Worm (Caenorhabditis elegans) whole organism, early embryonic: ENCODE measurements around the gene W03F9.2.
A peak's percentile ranks its signal among the peaks of the same experiment; 100 is the strongest.

Source experiments
- B0310.2 ChIP-seq: sonication (generic microtip); optimal IDR thresholded peaks from 2 replicates; lab custom pipeline; 2016; ENCODE audit warnings: mild to moderate bottlenecking, missing genetic modification characterization, missing compliant biosample characterization
- F13C5.2 ChIP-seq: sonication (generic microtip); optimal IDR thresholded peaks from 2 replicates; lab custom pipeline; 2017; ENCODE audit warnings: mild to moderate bottlenecking, missing genetic modification characterization, inconsistent platforms, missing compliant biosample characterization
- aly-1 ChIP-seq: sonication (generic microtip); optimal IDR thresholded peaks from 2 replicates; lab custom pipeline; 2016; ENCODE audit warnings: missing genetic modification characterization, missing compliant biosample characterization
- ama-1 ChIP-seq: fragments of 150-350 bp; optimal IDR thresholded peaks from 2 replicates; lab custom pipeline; 2014
- ceh-13 ChIP-seq: fragments of 200-800 bp; sonication (Bioruptor generic); optimal IDR thresholded peaks from 2 replicates; lab custom pipeline; 2018; ENCODE audit warnings: mild to moderate bottlenecking, missing genetic modification characterization, missing compliant biosample characterization
- ceh-36 ChIP-seq: sonication (generic microtip); optimal IDR thresholded peaks from 2 replicates; lab custom pipeline; 2016; ENCODE audit warnings: missing genetic modification characterization, inconsistent platforms, missing compliant biosample characterization
- ets-7 ChIP-seq: sonication (generic microtip); optimal IDR thresholded peaks from 2 replicates; lab custom pipeline; 2016; ENCODE audit warnings: missing genotype, missing genetic modification characterization, missing compliant biosample characterization
- flt-1 ChIP-seq: fragments of 200-800 bp; sonication (Bioruptor generic); IDR thresholded peaks from 2 replicates; pipeline ENCODE4 v1.3.6; 2022; ENCODE audit warnings: missing genetic modification characterization, missing compliant biosample characterization
- hmbx-1 ChIP-seq: sonication (generic microtip); optimal IDR thresholded peaks from 2 replicates; lab custom pipeline; 2016; ENCODE audit warnings: mild to moderate bottlenecking, missing genetic modification characterization, missing compliant biosample characterization
- hmg-4 ChIP-seq: fragments of 200-800 bp; sonication (Bioruptor generic); optimal IDR thresholded peaks from 2 replicates; lab custom pipeline; 2018; ENCODE audit warnings: mild to moderate bottlenecking, missing genetic modification characterization, missing compliant biosample characterization
- hnd-1 ChIP-seq: sonication (generic microtip); optimal IDR thresholded peaks from 2 replicates; lab custom pipeline; 2016; ENCODE audit warnings: missing genetic modification characterization, missing compliant biosample characterization
- pes-1 ChIP-seq: fragments of 200-800 bp; sonication (Bioruptor generic); IDR thresholded peaks from 2 replicates; pipeline ENCODE4 v1.3.6; 2022; ENCODE audit warnings: missing genetic modification reagents, missing genetic modification characterization, missing compliant biosample characterization
- scrt-1 ChIP-seq: fragments of 200-800 bp; sonication (Bioruptor generic); IDR thresholded peaks from 2 replicates; pipeline ENCODE4 v1.3.6; 2022; ENCODE audit warnings: missing genetic modification characterization, missing compliant biosample characterization
- sea-1 ChIP-seq: fragments of 200-800 bp; sonication (Bioruptor generic); conservative IDR thresholded peaks from 2 replicates; pipeline ENCODE4 v1.3.6; 2022; ENCODE audit warnings: missing genetic modification characterization, missing compliant biosample characterization
- tbx-11 ChIP-seq: fragments of 200-800 bp; sonication (Bioruptor generic); IDR thresholded peaks from 2 replicates; pipeline ENCODE4 v1.3.6; 2022; ENCODE audit warnings: missing genetic modification characterization, missing compliant biosample characterization
- tbx-37 ChIP-seq: fragments of 200-800 bp; sonication (Bioruptor generic); conservative IDR thresholded peaks from 2 replicates; pipeline ENCODE4 v1.3.6; 2022; ENCODE audit warnings: missing genetic modification reagents, missing genetic modification characterization, missing compliant biosample characterization
- tra-4 ChIP-seq: sonication (generic microtip); optimal IDR thresholded peaks from 2 replicates; lab custom pipeline; 2017; ENCODE audit warnings: missing genetic modification characterization, missing compliant biosample characterization

Gene W03F9.2

ce11 chrV:127882-128281 lies at the start of gene W03F9.2, which contains the start of gene sftb-2:
Gene W03F9.2 (minus strand): TSS chrV:128034.
Gene sftb-2 (plus strand): TSS chrV:128237.
- TF ChIP-seq tbx-11 (GFP tag; lab: Robert Waterston, UW) (no peak), hmbx-1 (no peak), ets-7 (tag; lab: Kevin White, UChicago) (no peak), B0310.2 (tag; lab: Kevin White, UChicago) (no peak), ama-1 (no peak), tra-4 (tag; lab: Kevin White, UChicago) (no peak), aly-1 (tag; lab: Kevin White, UChicago) (no peak), sea-1 (GFP tag; lab: Robert Waterston, UW) (no peak), hnd-1 (tag; lab: Kevin White, UChicago) (no peak), hmg-4 (GFP tag; lab: Kevin White, UChicago) (no peak), F13C5.2 (tag; lab: Kevin White, UChicago) (no peak)

DNA sequence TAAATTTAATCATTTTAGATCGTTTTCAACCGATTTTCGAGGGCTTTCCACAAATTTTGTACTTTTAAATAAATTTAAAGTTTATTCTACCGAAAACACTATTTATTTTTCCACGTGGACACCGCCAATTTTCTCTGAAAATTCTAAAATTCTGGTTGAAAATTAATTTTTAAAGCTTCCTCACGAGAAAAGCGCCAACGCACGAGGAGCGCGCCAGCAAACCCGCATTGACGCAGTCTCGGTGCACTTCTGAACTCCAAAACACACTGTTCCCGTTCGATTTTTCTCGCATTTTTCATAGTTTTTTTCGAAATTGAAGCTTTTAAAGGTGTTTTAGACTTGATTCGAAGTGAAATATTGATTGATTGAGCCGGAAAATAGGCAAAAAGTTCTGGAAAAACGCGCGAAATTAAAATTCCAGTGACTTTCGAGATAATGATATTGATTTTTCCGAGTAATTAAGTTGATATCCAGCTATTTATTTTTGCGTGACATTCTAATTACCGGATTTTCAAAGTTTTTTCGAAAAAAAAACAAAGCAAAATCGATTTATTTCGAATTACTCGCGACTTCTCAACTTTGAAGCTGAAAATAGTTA lies 49.1 kb upstream of the W03F9.2 start, which contains the start of gene cul-3:
Gene cul-3 (plus strand): TSS at position 548 of the 598 bp plus-strand sequence.
- TF ChIP-seq ama-1 (no peak), B0310.2 (tag; lab: Kevin White, UChicago) (no peak), F13C5.2 (tag; lab: Kevin White, UChicago) (no peak), ceh-36 (tag; lab: Kevin White, UChicago) (no peak), scrt-1 (GFP tag; lab: Robert Waterston, UW) (no peak), tbx-37 (GFP tag; lab: Robert Waterston, UW) (no peak), aly-1 (tag; lab: Kevin White, UChicago) (no peak), sea-1 (GFP tag; lab: Robert Waterston, UW) (no peak), flt-1 (GFP tag; lab: Robert Waterston, UW) (no peak), tra-4 (tag; lab: Kevin White, UChicago) (no peak), ets-7 (tag; lab: Kevin White, UChicago) (no peak), hmg-4 (GFP tag; lab: Kevin White, UChicago) (no peak), tbx-11 (GFP tag; lab: Robert Waterston, UW) (no peak), hnd-1 (tag; lab: Kevin White, UChicago) (no peak), ceh-13 (GFP tag; lab: Kevin White, UChicago) (no peak), hmbx-1 (no peak), pes-1 (no peak)

DNA sequence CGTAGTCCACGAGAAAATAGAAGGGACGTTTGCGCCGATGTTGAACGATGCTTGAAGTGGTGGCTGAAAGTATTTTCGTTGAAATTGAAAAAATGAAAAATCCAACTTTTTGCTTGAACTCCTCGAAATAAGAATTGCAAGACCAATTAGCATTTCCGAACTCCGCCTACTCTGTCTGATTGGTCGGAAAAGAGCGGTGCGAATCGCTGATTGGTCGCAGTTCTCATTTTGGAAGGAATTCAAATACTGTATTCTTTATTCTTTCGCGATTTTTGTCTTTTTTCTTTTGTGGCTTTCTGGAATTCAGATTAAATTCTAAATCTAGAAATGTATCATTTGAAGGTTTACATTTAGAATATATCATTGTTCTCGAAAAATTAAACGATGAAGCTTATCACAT lies 46.7 kb upstream of the W03F9.2 start:
- TF ChIP-seq hmbx-1: no peak
- TF ChIP-seq ceh-36 (tag; lab: Kevin White, UChicago): no peak
- no peak for TF ChIP-seq tra-4 (tag; lab: Kevin White, UChicago)
- TF ChIP-seq aly-1 (tag; lab: Kevin White, UChicago): no peak
- TF ChIP-seq pes-1: no peak
- no peak for TF ChIP-seq F13C5.2 (tag; lab: Kevin White, UChicago)
- no peak for TF ChIP-seq ceh-13 (GFP tag; lab: Kevin White, UChicago)
- TF ChIP-seq ets-7 (tag; lab: Kevin White, UChicago): no peak
- no peak for TF ChIP-seq hnd-1 (tag; lab: Kevin White, UChicago)
- TF ChIP-seq hmg-4 (GFP tag; lab: Kevin White, UChicago): no peak
- TF ChIP-seq sea-1 (GFP tag; lab: Robert Waterston, UW): no peak
- TF ChIP-seq flt-1 (GFP tag; lab: Robert Waterston, UW): no peak
- TF ChIP-seq B0310.2 (tag; lab: Kevin White, UChicago): no peak
- TF ChIP-seq tbx-37 (GFP tag; lab: Robert Waterston, UW): no peak
- TF ChIP-seq ama-1: no peak
- TF ChIP-seq tbx-11 (GFP tag; lab: Robert Waterston, UW): no peak
- no peak for TF ChIP-seq scrt-1 (GFP tag; lab: Robert Waterston, UW)

DNA sequence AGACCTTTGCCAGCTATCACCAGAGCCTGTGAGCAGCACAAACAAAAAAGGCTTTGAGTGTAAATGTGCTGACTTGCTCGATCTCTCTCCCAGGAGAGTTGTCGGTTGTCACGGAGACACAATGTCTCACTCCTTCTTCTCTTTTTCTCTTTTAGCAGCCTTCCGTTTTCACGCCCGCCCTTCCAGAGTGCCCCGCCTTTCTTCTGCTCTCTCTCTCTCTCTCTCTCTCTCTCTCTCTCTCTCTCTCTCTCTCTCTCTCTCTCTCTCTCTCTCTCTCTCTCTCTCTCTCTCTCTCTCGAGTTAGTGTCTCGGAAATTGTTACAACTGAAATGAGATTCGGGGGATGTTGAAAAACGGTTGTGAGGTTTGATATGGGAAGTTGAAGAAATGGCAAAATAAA lies 45.6 kb upstream of the W03F9.2 start:
- TF ChIP-seq sea-1 (GFP tag; lab: Robert Waterston, UW) (no peak), ets-7 (tag; lab: Kevin White, UChicago) (no peak), B0310.2 (tag; lab: Kevin White, UChicago) (no peak), ama-1 (no peak), tbx-11 (GFP tag; lab: Robert Waterston, UW) (no peak), hnd-1 (tag; lab: Kevin White, UChicago) (no peak), hmg-4 (GFP tag; lab: Kevin White, UChicago) (no peak), pes-1 (no peak), ceh-36 (tag; lab: Kevin White, UChicago) (no peak), tra-4 (tag; lab: Kevin White, UChicago) (no peak), ceh-13 (GFP tag; lab: Kevin White, UChicago) (no peak), tbx-37 (GFP tag; lab: Robert Waterston, UW) (no peak), F13C5.2 (tag; lab: Kevin White, UChicago) (no peak), flt-1 (GFP tag; lab: Robert Waterston, UW) (no peak)

ce11 chrV:172110-172509 lies 44.3 kb upstream of the W03F9.2 start, which contains the start of gene cfap-36:
Gene cfap-36 (minus strand): TSS chrV:172210.
- no peak for TF ChIP-seq ceh-36 (tag; lab: Kevin White, UChicago)
- TF ChIP-seq aly-1 (tag; lab: Kevin White, UChicago): no peak
- no peak for TF ChIP-seq hnd-1 (tag; lab: Kevin White, UChicago)
- no peak for TF ChIP-seq pes-1
- no peak for TF ChIP-seq ama-1
- TF ChIP-seq F13C5.2 (tag; lab: Kevin White, UChicago): no peak
- TF ChIP-seq hmg-4 (GFP tag; lab: Kevin White, UChicago): no peak
- no peak for TF ChIP-seq tra-4 (tag; lab: Kevin White, UChicago)
- TF ChIP-seq tbx-11 (GFP tag; lab: Robert Waterston, UW): no peak

DNA sequence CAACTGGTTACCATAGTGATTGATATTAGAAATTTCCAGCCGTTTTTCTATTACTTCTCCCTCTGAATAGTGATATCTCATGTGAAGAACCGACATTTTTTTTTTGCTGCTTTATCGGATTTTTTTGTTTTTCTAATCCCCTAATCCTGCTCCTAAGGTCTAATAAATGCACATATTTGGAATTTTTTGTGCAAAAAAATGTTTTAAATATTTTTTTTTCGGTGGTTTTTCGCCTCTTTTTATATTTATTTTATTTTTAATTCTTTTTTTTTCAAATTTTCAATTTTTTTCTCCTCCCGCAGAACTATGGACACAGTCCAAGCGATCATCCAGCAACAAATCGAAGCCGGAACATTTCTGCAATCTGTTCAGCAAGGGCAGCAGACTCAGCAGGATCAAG lies 38.9 kb upstream of the W03F9.2 start, which contains the start of gene Y108G3AL.2:
Gene Y108G3AL.2 (plus strand): TSS at position 301 of the 400 bp plus-strand sequence.
- TF ChIP-seq hmbx-1 (no peak), F13C5.2 (tag; lab: Kevin White, UChicago) (no peak), scrt-1 (GFP tag; lab: Robert Waterston, UW) (no peak), pes-1 (no peak), B0310.2 (tag; lab: Kevin White, UChicago) (no peak), ceh-36 (tag; lab: Kevin White, UChicago) (peak; percentile 14), flt-1 (GFP tag; lab: Robert Waterston, UW) (no peak)
